Worm (Caenorhabditis elegans) whole organism, L2 larva: ENCODE data around the gene BE10.3.

Experiments
- elt-3 ChIP-seq: sonication (generic microtip); optimal IDR thresholded peaks from 2 replicates; lab custom pipeline; 2017; ENCODE audit warnings: missing biosample characterization, missing genetic modification characterization
- mdl-1 ChIP-seq, 2 experiments: fragments of 150-350 bp in 1 of 2; sonication (generic microtip) in 1 of 2; optimal IDR thresholded peaks; 2 replicates each; lab custom pipeline; 2017; ENCODE audit warnings: missing biosample characterization in 2 of 2, missing genetic modification characterization in 2 of 2
- nhr-12 ChIP-seq: fragments of 150-350 bp; optimal IDR thresholded peaks from 2 replicates; lab custom pipeline; 2014; ENCODE audit warnings: missing biosample characterization, missing genetic modification characterization
- ztf-11 ChIP-seq: sonication (generic microtip); optimal IDR thresholded peaks from 2 replicates; lab custom pipeline; 2017; ENCODE audit warnings: missing biosample characterization, missing genetic modification characterization

ce11 chrIII:12783878-12784277 is 23.9 kb upstream of the BE10.3 start:
- TF ChIP-seq elt-3 (tag; lab: Kevin White, UChicago), result no peak
- no peak for TF ChIP-seq ztf-11 (tag; lab: Kevin White, UChicago)
- TF ChIP-seq mdl-1 (tag; optimal IDR thresholded peaks at IDR 0.05; lab: Kevin White, UChicago), result no peak
- TF ChIP-seq nhr-12, result no peak
